Fruit fly (Drosophila melanogaster) whole organism, embryonic: ENCODE data around the gene CG42494.

Experiments used
- CG7745 ChIP-seq: fragments of 200-800 bp; sonication (Bioruptor generic); optimal IDR thresholded peaks from 2 replicates; lab custom pipeline; 2018; ENCODE audit warnings: missing biosample characterization, mild to moderate bottlenecking, missing genetic modification characterization, moderate library complexity
- NC2β ChIP-seq: fragments of 200-800 bp; sonication (Bioruptor generic); optimal IDR thresholded peaks from 2 replicates; lab custom pipeline; 2016; ENCODE audit warnings: missing biosample characterization, missing genetic modification characterization
- chif ChIP-seq, 2 experiments: fragments of 200-800 bp; sonication (Bioruptor generic); optimal IDR thresholded peaks; 3 replicates each; lab custom pipeline; 2016; ENCODE audit warnings: missing biosample characterization in 2 of 2, missing genetic modification characterization in 2 of 2
- stc ChIP-seq: fragments of 200-800 bp; sonication (Bioruptor generic); IDR thresholded peaks from 2 replicates; pipeline ENCODE4 v1.3.6; 2022; ENCODE audit warnings: missing biosample characterization, missing genetic modification characterization

DNA sequence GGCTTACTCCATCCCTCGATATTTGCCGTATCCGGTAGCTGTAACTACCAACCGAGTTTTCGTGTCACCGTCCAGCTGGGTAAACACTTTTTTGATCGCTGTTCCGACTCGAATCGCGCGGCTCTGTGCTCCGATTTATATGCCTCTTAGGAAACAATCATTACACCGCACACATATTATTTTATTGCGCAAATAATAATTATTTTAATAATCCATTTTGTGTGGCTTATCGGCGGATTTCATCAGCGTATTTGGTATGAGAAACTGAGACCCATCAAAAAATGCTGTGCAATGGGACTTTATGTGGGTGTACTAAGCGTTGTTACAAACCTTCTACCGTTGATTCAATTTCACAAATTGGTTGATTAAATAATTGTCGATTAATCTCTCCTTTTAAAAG, 18.9 kb downstream of the CG42494 start, which contains the start of gene CG32271:
- TF ChIP-seq CG7745 = no peak
- no peak for TF ChIP-seq chif (GFP tag; optimal IDR thresholded peaks at IDR 0.05; lab: Kevin White, UChicago)
- no peak for TF ChIP-seq NC2β
- TF ChIP-seq stc = no peak
